Fruit fly (Drosophila melanogaster) whole organism, pupa: ENCODE measurements around the gene CG42353.

Source experiments
- CG10348 ChIP-seq: fragments of 200-800 bp; sonication (Bioruptor generic); IDR thresholded peaks from 2 replicates; pipeline ENCODE4 v1.3.6; 2022; ENCODE audit warnings: missing biosample characterization, missing genetic modification characterization
- CG12605 ChIP-seq: fragments of 200-800 bp; sonication (Bioruptor generic); IDR thresholded peaks from 2 replicates; pipeline ENCODE4 v1.3.6; 2022; ENCODE audit warnings: missing biosample characterization, missing genetic modification characterization
- CG13204 ChIP-seq: fragments of 200-800 bp; sonication (Bioruptor generic); optimal IDR thresholded peaks from 2 replicates; lab custom pipeline; 2018; ENCODE audit warnings: missing biosample characterization, mild to moderate bottlenecking, missing genetic modification characterization, moderate library complexity
- CG14655 ChIP-seq: fragments of 200-800 bp; sonication (Bioruptor generic); optimal IDR thresholded peaks from 3 replicates; lab custom pipeline; 2017; ENCODE audit warnings: mild to moderate bottlenecking, missing biosample characterization, missing genetic modification reagents, missing genetic modification characterization
- CG15710 ChIP-seq: fragments of 200-800 bp; sonication (Bioruptor generic); optimal IDR thresholded peaks from 2 replicates; lab custom pipeline; 2018; ENCODE audit warnings: missing biosample characterization, mild to moderate bottlenecking, missing genetic modification characterization, moderate library complexity
- CG17806 ChIP-seq: fragments of 200-800 bp; sonication (Bioruptor generic); optimal IDR thresholded peaks from 2 replicates; lab custom pipeline; 2018; ENCODE audit warnings: missing biosample characterization, mild to moderate bottlenecking, missing genetic modification characterization, moderate library complexity
- CG32121 ChIP-seq: fragments of 200-800 bp; sonication (Bioruptor generic); IDR thresholded peaks from 2 replicates; pipeline ENCODE4 v1.3.6; 2022; ENCODE audit warnings: missing biosample characterization, missing genetic modification characterization
- CG34367 ChIP-seq: fragments of 200-800 bp; sonication (Bioruptor generic); optimal IDR thresholded peaks from 2 replicates; lab custom pipeline; 2018; ENCODE audit warnings: missing biosample characterization, mild to moderate bottlenecking, missing genetic modification characterization
- CG4496 ChIP-seq: fragments of 200-800 bp; sonication (Bioruptor generic); IDR thresholded peaks from 3 replicates; pipeline ENCODE4 v1.3.6; 2022; ENCODE audit warnings: missing biosample characterization, missing genetic modification characterization
- CG8159 ChIP-seq: fragments of 200-800 bp; sonication (Bioruptor generic); optimal IDR thresholded peaks from 3 replicates; lab custom pipeline; 2018; ENCODE audit warnings: missing biosample characterization, mild to moderate bottlenecking, missing genetic modification characterization, moderate library complexity
- CG8301 ChIP-seq: fragments of 200-800 bp; sonication (Bioruptor generic); optimal IDR thresholded peaks from 2 replicates; lab custom pipeline; 2018; ENCODE audit warnings: missing biosample characterization, mild to moderate bottlenecking, missing genetic modification characterization
- CG9948 ChIP-seq: fragments of 200-800 bp; sonication (Bioruptor generic); optimal IDR thresholded peaks from 2 replicates; lab custom pipeline; 2018; ENCODE audit warnings: missing biosample characterization, mild to moderate bottlenecking, missing genetic modification characterization, moderate library complexity
- D1 ChIP-seq: fragments of 200-800 bp; sonication (Bioruptor generic); optimal IDR thresholded peaks from 2 replicates; lab custom pipeline; 2018; ENCODE audit warnings: missing biosample characterization, mild to moderate bottlenecking, missing genetic modification characterization, moderate library complexity
- EcR ChIP-seq: fragments of 200-800 bp; sonication (Bioruptor generic); optimal IDR thresholded peaks from 3 replicates; lab custom pipeline; 2019; ENCODE audit warnings: missing biosample characterization, missing genetic modification characterization, mild to moderate bottlenecking, moderate library complexity, missing genetic modification reagents
- Ets98B ChIP-seq: fragments of 200-800 bp; sonication (Bioruptor generic); IDR thresholded peaks from 2 replicates; pipeline ENCODE4 v1.3.6; 2022; ENCODE audit warnings: missing biosample characterization, missing genetic modification characterization
- Pif1A ChIP-seq: fragments of 200-800 bp; sonication (Bioruptor generic); optimal IDR thresholded peaks from 3 replicates; lab custom pipeline; 2016; ENCODE audit warnings: missing biosample characterization, missing genetic modification characterization
- Pif1B ChIP-seq: fragments of 200-800 bp; sonication (Bioruptor generic); optimal IDR thresholded peaks from 3 replicates; lab custom pipeline; 2016; ENCODE audit warnings: missing biosample characterization, missing genetic modification characterization
- Snoo ChIP-seq: fragments of 200-800 bp; sonication (Bioruptor generic); optimal IDR thresholded peaks from 3 replicates; lab custom pipeline; 2017; ENCODE audit warnings: missing biosample characterization, mild to moderate bottlenecking, missing genetic modification characterization, inconsistent platforms
- fd96Ca ChIP-seq: fragments of 200-800 bp; sonication (Bioruptor generic); IDR thresholded peaks from 3 replicates; pipeline ENCODE4 v1.3.6; 2022; ENCODE audit warnings: missing biosample characterization, missing genetic modification characterization
- gl ChIP-seq: fragments of 200-800 bp; sonication (Bioruptor generic); optimal IDR thresholded peaks from 2 replicates; lab custom pipeline; 2018; ENCODE audit warnings: missing biosample characterization, mild to moderate bottlenecking, missing genetic modification characterization
- rn ChIP-seq: fragments of 200-800 bp; sonication (Bioruptor generic); IDR thresholded peaks from 2 replicates; pipeline ENCODE4 v1.3.6; 2022; ENCODE audit warnings: missing biosample characterization, missing genetic modification characterization

Gene CG42353

dm6 chrX:16089012-16089963 lies 15.5 kb downstream of the CG42353 start:
- TF ChIP-seq CG12605 (GFP tag; lab: Robert Waterston, UW): peak; percentile 39; the same call in 1 of the 2 replicates
- TF ChIP-seq CG32121: 0 out of 2 replicates have a peak, but pooled peaks have one; percentile 12
- peak; percentile 39 for TF ChIP-seq Ets98B (GFP tag; lab: Robert Waterston, UW)
- TF ChIP-seq fd96Ca: no peak
- no peak for TF ChIP-seq CG17806 (tag; lab: Kevin White, UChicago)
- TF ChIP-seq CG4496: peak; percentile 67

dm6 chrX:16088279-16088678 lies 16.5 kb downstream of the CG42353 start:
- TF ChIP-seq CG15710 (tag; lab: Kevin White, UChicago): no peak
- TF ChIP-seq gl (tag; lab: Kevin White, UChicago): no peak
- TF ChIP-seq Pif1B (GFP tag; lab: Kevin White, UChicago): no peak
- TF ChIP-seq CG10348 (GFP tag; lab: Robert Waterston, UW): no peak
- no peak for TF ChIP-seq rn
- no peak for TF ChIP-seq fd96Ca
- no peak for TF ChIP-seq D1 (tag; lab: Kevin White, UChicago)
- TF ChIP-seq CG17806 (tag; lab: Kevin White, UChicago): no peak
- TF ChIP-seq, all 21 proteins: peak for 0

- TF ChIP-seq fd96Ca: no peak
- no peak for TF ChIP-seq CG10348 (GFP tag; lab: Robert Waterston, UW)
- no peak for TF ChIP-seq Ets98B (GFP tag; lab: Robert Waterston, UW)
- TF ChIP-seq CG34367 (tag; lab: Kevin White, UChicago): no peak
- no peak for TF ChIP-seq CG12605 (GFP tag; lab: Robert Waterston, UW)
- no peak for TF ChIP-seq gl (tag; lab: Kevin White, UChicago)
- TF ChIP-seq CG4496: no peak
- TF ChIP-seq D1 (tag; lab: Kevin White, UChicago): no peak
- no peak for TF ChIP-seq CG8301 (tag; lab: Kevin White, UChicago)
Measured at dm6 chrX:16087496-16087895, 17.2 kb downstream of the CG42353 start.

dm6 chrX:16085865-16086592 lies 18.7 kb downstream of the CG42353 start:
- TF ChIP-seq Snoo (tag; lab: Kevin White, UChicago) (no peak), fd96Ca (0 out of 3 replicates have a peak, but pooled peaks have one; percentile 43), CG8159 (peak; percentile 59), CG32121 (peak; percentile 43; the same call in 1 of the 2 replicates), CG34367 (tag; lab: Kevin White, UChicago) (peak; percentile 14), CG12605 (GFP tag; lab: Robert Waterston, UW) (0 out of 2 replicates have a peak, but pooled peaks have one; percentile 19), gl (tag; lab: Kevin White, UChicago) (no peak), Pif1A (peak; percentile 28), CG14655 (GFP tag; lab: Kevin White, UChicago) (peak; percentile 21), CG8301 (tag; lab: Kevin White, UChicago) (no peak), CG17806 (tag; lab: Kevin White, UChicago) (no peak), CG4496 (0 out of 3 replicates have a peak, but pooled peaks have one; percentile 35), rn (no peak), CG13204 (GFP tag; lab: Kevin White, UChicago) (no peak), D1 (tag; lab: Kevin White, UChicago) (no peak), CG10348 (GFP tag; lab: Robert Waterston, UW) (no peak), Ets98B (GFP tag; lab: Robert Waterston, UW) (no peak), CG9948 (tag; lab: Kevin White, UChicago) (no peak), CG15710 (tag; lab: Kevin White, UChicago) (no peak), Pif1B (GFP tag; lab: Kevin White, UChicago) (no peak), EcR (no peak)

dm6 chrX:16082932-16083331 lies 21.8 kb downstream of the CG42353 start, which contains the start of gene CG8958:
Gene CG8958 (plus strand): TSS chrX:16083232.
- TF ChIP-seq CG17806 (tag; lab: Kevin White, UChicago) (no peak), CG8301 (tag; lab: Kevin White, UChicago) (no peak), CG14655 (GFP tag; lab: Kevin White, UChicago) (no peak), CG4496 (no peak), fd96Ca (no peak), CG32121 (no peak), CG34367 (tag; lab: Kevin White, UChicago) (no peak), D1 (tag; lab: Kevin White, UChicago) (no peak), CG9948 (tag; lab: Kevin White, UChicago) (no peak), CG12605 (GFP tag; lab: Robert Waterston, UW) (no peak)
